Worm (Caenorhabditis elegans) whole organism, late embryonic: ENCODE data around the gene C25H3.3.

Experiments used
- C08G9.2 ChIP-seq: sonication (generic microtip); optimal IDR thresholded peaks from 2 replicates; lab custom pipeline; 2016; ENCODE audit warnings: mild to moderate bottlenecking, missing genetic modification characterization, moderate library complexity, missing compliant biosample characterization
- C38D4.7 ChIP-seq: fragments of 200-800 bp; sonication (Bioruptor generic); optimal IDR thresholded peaks from 2 replicates; lab custom pipeline; 2018; ENCODE audit warnings: mild to moderate bottlenecking, missing genetic modification characterization, moderate library complexity, missing compliant biosample characterization
- F13H6.1 ChIP-seq: sonication (generic microtip); optimal IDR thresholded peaks from 2 replicates; lab custom pipeline; 2016; ENCODE audit warnings: missing genetic modification characterization, missing compliant biosample characterization
- K02D7.2 ChIP-seq: sonication (generic microtip); optimal IDR thresholded peaks from 2 replicates; lab custom pipeline; 2017; ENCODE audit warnings: mild to moderate bottlenecking, missing genetic modification characterization, missing compliant biosample characterization
- T23F11.4 ChIP-seq: fragments of 200-800 bp; sonication (Bioruptor generic); optimal IDR thresholded peaks from 2 replicates; lab custom pipeline; 2018; ENCODE audit warnings: mild to moderate bottlenecking, missing genetic modification characterization, missing compliant biosample characterization
- Y22D7AL.16 ChIP-seq: sonication (generic microtip); optimal IDR thresholded peaks from 2 replicates; lab custom pipeline; 2016; ENCODE audit warnings: missing genetic modification characterization, missing compliant biosample characterization
- ahr-1 ChIP-seq: sonication (generic microtip); optimal IDR thresholded peaks from 2 replicates; lab custom pipeline; 2016; ENCODE audit warnings: missing genetic modification characterization, missing compliant biosample characterization
- ama-1 ChIP-seq: fragments of 150-350 bp; optimal IDR thresholded peaks from 2 replicates; lab custom pipeline; 2014
- ceh-14 ChIP-seq: sonication (generic microtip); optimal IDR thresholded peaks from 2 replicates; lab custom pipeline; 2016; ENCODE audit warnings: missing genotype, missing genetic modification characterization, missing compliant biosample characterization
- ceh-24 ChIP-seq: sonication (generic microtip); optimal IDR thresholded peaks from 2 replicates; lab custom pipeline; 2016; ENCODE audit warnings: mild to moderate bottlenecking, missing genetic modification characterization, missing compliant biosample characterization
- ceh-30 ChIP-seq: fragments of 150-350 bp; optimal IDR thresholded peaks from 2 replicates; lab custom pipeline; 2014; ENCODE audit warnings: missing biosample characterization, missing genetic modification characterization
- ceh-31 ChIP-seq: sonication (generic microtip); optimal IDR thresholded peaks from 2 replicates; lab custom pipeline; 2016; ENCODE audit warnings: missing genetic modification characterization, missing compliant biosample characterization
- ceh-34 ChIP-seq: sonication (generic microtip); optimal IDR thresholded peaks from 2 replicates; lab custom pipeline; 2016; ENCODE audit warnings: mild to moderate bottlenecking, missing genetic modification characterization, missing compliant biosample characterization
- ceh-45 ChIP-seq: fragments of 200-800 bp; sonication (Bioruptor generic); IDR thresholded peaks from 2 replicates; pipeline ENCODE4 v1.3.6; 2022; ENCODE audit warnings: missing genetic modification reagents, missing genetic modification characterization, missing compliant biosample characterization
- ceh-48 ChIP-seq: sonication (generic microtip); optimal IDR thresholded peaks from 2 replicates; lab custom pipeline; 2016; ENCODE audit warnings: missing genetic modification characterization, inconsistent platforms, missing compliant biosample characterization
- ceh-6 ChIP-seq: fragments of 200-800 bp; sonication (Bioruptor generic); optimal IDR thresholded peaks from 2 replicates; lab custom pipeline; 2018; ENCODE audit warnings: mild to moderate bottlenecking, missing genetic modification characterization, missing compliant biosample characterization
- ceh-9 ChIP-seq: sonication (generic microtip); optimal IDR thresholded peaks from 2 replicates; lab custom pipeline; 2016; ENCODE audit warnings: mild to moderate bottlenecking, missing genetic modification characterization, inconsistent platforms, missing compliant biosample characterization
- dmd-4 ChIP-seq: sonication (generic microtip); optimal IDR thresholded peaks from 2 replicates; lab custom pipeline; 2016; ENCODE audit warnings: borderline replicate concordance, missing genetic modification characterization, missing compliant biosample characterization
- dve-1 ChIP-seq: sonication (generic microtip); optimal IDR thresholded peaks from 2 replicates; lab custom pipeline; 2017; ENCODE audit warnings: antibody characterized with exemption, mild to moderate bottlenecking, missing genetic modification characterization, missing compliant biosample characterization
- ets-4 ChIP-seq: sonication (generic microtip); optimal IDR thresholded peaks from 2 replicates; lab custom pipeline; 2016; ENCODE audit warnings: missing genetic modification characterization, missing compliant biosample characterization
- fkh-6 ChIP-seq: sonication (generic microtip); optimal IDR thresholded peaks from 2 replicates; lab custom pipeline; 2016; ENCODE audit warnings: missing genetic modification characterization, missing compliant biosample characterization
- gmeb-2 ChIP-seq: sonication (generic microtip); optimal IDR thresholded peaks from 2 replicates; lab custom pipeline; 2016; ENCODE audit warnings: missing genetic modification characterization, inconsistent platforms, missing compliant biosample characterization
- hlh-15 ChIP-seq: sonication (generic microtip); optimal IDR thresholded peaks from 2 replicates; lab custom pipeline; 2016; ENCODE audit warnings: missing genetic modification characterization, missing compliant biosample characterization
- hlh-8 ChIP-seq: sonication (generic microtip); optimal IDR thresholded peaks from 2 replicates; lab custom pipeline; 2016; ENCODE audit warnings: missing genotype, missing genetic modification characterization, missing compliant biosample characterization
- lim-6 ChIP-seq: sonication (generic microtip); optimal IDR thresholded peaks from 2 replicates; lab custom pipeline; 2016; ENCODE audit warnings: missing genetic modification characterization, missing compliant biosample characterization
- lin-11 ChIP-seq: fragments of 200-800 bp; sonication (Bioruptor generic); optimal IDR thresholded peaks from 2 replicates; lab custom pipeline; 2018; ENCODE audit warnings: mild to moderate bottlenecking, missing genetic modification characterization, missing compliant biosample characterization
- madf-2 ChIP-seq: sonication (generic microtip); optimal IDR thresholded peaks from 2 replicates; lab custom pipeline; 2017; ENCODE audit warnings: missing genetic modification characterization, missing compliant biosample characterization
- nfya-1 ChIP-seq: sonication (generic microtip); optimal IDR thresholded peaks from 2 replicates; lab custom pipeline; 2017; ENCODE audit warnings: missing genetic modification characterization, mild to moderate bottlenecking, missing compliant biosample characterization, antibody characterized with exemption, moderate library complexity
- npax-4 ChIP-seq: sonication (generic microtip); optimal IDR thresholded peaks from 2 replicates; lab custom pipeline; 2016; ENCODE audit warnings: missing genetic modification characterization, missing compliant biosample characterization
- pag-3 ChIP-seq: sonication (generic microtip); optimal IDR thresholded peaks from 2 replicates; lab custom pipeline; 2016; ENCODE audit warnings: missing compliant biosample characterization, missing genetic modification characterization, borderline replicate concordance
- pat-9 ChIP-seq: fragments of 200-800 bp; sonication (Bioruptor generic); optimal IDR thresholded peaks from 2 replicates; lab custom pipeline; 2018; ENCODE audit warnings: mild to moderate bottlenecking, missing genetic modification characterization, moderate library complexity, missing compliant biosample characterization
- pha-2 ChIP-seq: sonication (generic microtip); optimal IDR thresholded peaks from 2 replicates; lab custom pipeline; 2017; ENCODE audit warnings: mild to moderate bottlenecking, missing genetic modification characterization, missing compliant biosample characterization
- pha-4 ChIP-seq: fragments of 150-350 bp; optimal IDR thresholded peaks from 2 replicates; lab custom pipeline; 2018; ENCODE audit warnings: missing biosample characterization, missing genetic modification reagents, missing genetic modification characterization
- pqm-1 ChIP-seq: sonication (generic microtip); optimal IDR thresholded peaks from 2 replicates; lab custom pipeline; 2016; ENCODE audit warnings: missing genetic modification characterization, missing compliant biosample characterization
- pros-1 ChIP-seq: fragments of 150-350 bp; optimal IDR thresholded peaks from 2 replicates; lab custom pipeline; 2014; ENCODE audit warnings: missing biosample characterization, missing genetic modification reagents, missing genetic modification characterization
- rnt-1 ChIP-seq: sonication (generic microtip); optimal IDR thresholded peaks from 2 replicates; lab custom pipeline; 2016; ENCODE audit warnings: missing genetic modification characterization, missing compliant biosample characterization
- sox-4 ChIP-seq: sonication (generic microtip); optimal IDR thresholded peaks from 2 replicates; lab custom pipeline; 2017; ENCODE audit warnings: mild to moderate bottlenecking, missing genetic modification characterization, inconsistent platforms, missing compliant biosample characterization
- syd-9 ChIP-seq: sonication (generic microtip); optimal IDR thresholded peaks from 2 replicates; lab custom pipeline; 2016; ENCODE audit warnings: mild to moderate bottlenecking, missing genetic modification characterization, moderate library complexity, missing compliant biosample characterization
- tbx-2 ChIP-seq: sonication (generic microtip); optimal IDR thresholded peaks from 2 replicates; lab custom pipeline; 2016; ENCODE audit warnings: missing genetic modification characterization, missing compliant biosample characterization
- ttx-3 ChIP-seq: sonication (generic microtip); optimal IDR thresholded peaks from 2 replicates; lab custom pipeline; 2016; ENCODE audit warnings: missing genetic modification reagents, missing genetic modification characterization, missing compliant biosample characterization
- unc-3 ChIP-seq, 2 experiments: fragments of 200-800 bp in 1 of 2; sonication (Bioruptor generic) in 1 of 2; sonication (generic microtip) in 1 of 2; conservative IDR thresholded peaks in 1 of 2; optimal IDR thresholded peaks in 1 of 2; 2 replicates each; pipeline versions ENCODE4 v1.3.6 to Lab custom; 2016 to 2022; ENCODE audit warnings: missing compliant biosample characterization in 2 of 2, missing genetic modification characterization in 2 of 2, missing genetic modification reagents in 1 of 2
- unc-42 ChIP-seq: sonication (generic microtip); optimal IDR thresholded peaks from 2 replicates; lab custom pipeline; 2016; ENCODE audit warnings: missing genotype, missing genetic modification characterization, missing compliant biosample characterization
- unc-55 ChIP-seq: sonication (generic microtip); optimal IDR thresholded peaks from 2 replicates; lab custom pipeline; 2017; ENCODE audit warnings: missing biosample characterization, missing genetic modification reagents, missing genetic modification characterization
- unc-86 ChIP-seq: sonication (generic microtip); optimal IDR thresholded peaks from 2 replicates; lab custom pipeline; 2016; ENCODE audit warnings: missing genetic modification characterization, missing compliant biosample characterization
- zip-5 ChIP-seq: sonication (generic microtip); optimal IDR thresholded peaks from 2 replicates; lab custom pipeline; 2016; ENCODE audit warnings: missing genetic modification characterization, missing compliant biosample characterization

C25H3.3 gene

DNA sequence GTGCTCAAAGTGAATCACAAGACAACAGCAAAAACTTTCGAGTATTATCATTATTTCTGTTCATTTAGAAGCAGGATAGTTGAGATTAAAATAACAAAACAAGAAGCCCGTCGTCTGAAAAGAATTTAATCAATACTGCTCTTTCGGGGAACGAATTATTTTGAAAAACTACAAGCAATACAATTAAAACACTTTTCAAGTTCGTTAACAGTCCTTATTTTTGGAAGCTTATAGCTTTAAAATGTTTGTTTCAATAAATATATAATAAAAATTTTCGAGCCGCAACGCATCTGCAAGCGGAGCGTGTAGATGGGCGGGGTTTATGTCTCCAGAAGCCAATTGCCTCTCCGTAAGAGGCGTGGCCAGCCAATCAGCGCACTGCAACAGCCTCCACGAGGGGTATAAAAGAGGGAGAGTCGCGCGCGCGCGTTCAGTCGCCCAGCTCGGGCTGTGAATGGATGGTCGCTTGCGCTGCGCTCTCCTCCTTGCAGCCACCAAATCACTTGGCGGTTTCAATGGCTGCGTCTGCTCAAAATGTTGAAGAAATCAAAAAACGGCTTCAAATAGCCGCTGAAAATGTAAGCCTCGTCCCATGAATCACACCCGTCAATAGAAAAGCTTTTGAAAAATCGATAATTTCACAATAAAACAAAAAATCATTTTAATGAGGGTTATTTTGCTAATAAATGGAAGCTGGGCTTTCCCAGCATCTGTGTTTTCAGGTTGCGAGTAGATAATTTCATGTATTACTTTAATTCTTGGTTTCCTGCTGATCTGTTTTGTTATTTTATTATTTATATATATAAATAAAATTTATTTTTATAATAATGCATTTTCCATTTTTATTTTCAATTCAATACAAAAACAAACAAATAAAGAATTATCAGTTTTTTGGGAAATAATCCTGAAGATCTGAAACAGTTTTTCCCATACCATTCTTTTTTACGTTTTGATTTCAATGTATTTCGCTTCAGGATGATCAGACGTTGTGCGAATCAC, 33.0 kb upstream of the C25H3.3 start, which contains the start of the genes ift-43 and mdt-26 (continued):
- TF ChIP-seq ceh-30 (tag; lab: Kevin White, UChicago) (no peak), ceh-45 (GFP tag; lab: Robert Waterston, UW) (peak; percentile 58; the same call in 1 of the 2 replicates), ets-4 (peak; percentile 23), pha-2 (tag; lab: Kevin White, UChicago) (peak; percentile 29), ahr-1 (tag; lab: Kevin White, UChicago) (no peak), unc-3 (GFP tag; conservative IDR thresholded peaks at IDR 0.05; lab: Robert Waterston, UW) (0 out of 2 replicates have a peak, but pooled peaks have one; percentile 28), unc-3 (tag; optimal IDR thresholded peaks at IDR 0.05; lab: Kevin White, UChicago) (no peak), fkh-6 (peak; percentile 56), pat-9 (tag; lab: Kevin White, UChicago) (peak; percentile 14), ttx-3 (tag; lab: Kevin White, UChicago) (peak; percentile 16), ceh-24 (tag; lab: Kevin White, UChicago) (no peak), nfya-1 (peak; percentile 100), ceh-14 (peak; percentile 11), unc-55 (GFP tag; lab: Kevin White, UChicago) (peak; percentile 70), madf-2 (peak; percentile 55), ceh-31 (peak; percentile 78), hlh-15 (tag; lab: Kevin White, UChicago) (no peak), pha-4 (tag; lab: Kevin White, UChicago) (no peak), pag-3 (tag; lab: Kevin White, UChicago) (no peak), ama-1 (lab: Kevin White, UChicago) (peak; percentile 98), unc-42 (tag; lab: Kevin White, UChicago) (peak; percentile 58), rnt-1 (tag; lab: Kevin White, UChicago) (peak; percentile 57), syd-9 (peak; percentile 18), tbx-2 (tag; lab: Kevin White, UChicago) (peak; percentile 73), Y22D7AL.16 (tag; lab: Kevin White, UChicago) (no peak), lim-6 (tag; lab: Kevin White, UChicago) (no peak)

DNA sequence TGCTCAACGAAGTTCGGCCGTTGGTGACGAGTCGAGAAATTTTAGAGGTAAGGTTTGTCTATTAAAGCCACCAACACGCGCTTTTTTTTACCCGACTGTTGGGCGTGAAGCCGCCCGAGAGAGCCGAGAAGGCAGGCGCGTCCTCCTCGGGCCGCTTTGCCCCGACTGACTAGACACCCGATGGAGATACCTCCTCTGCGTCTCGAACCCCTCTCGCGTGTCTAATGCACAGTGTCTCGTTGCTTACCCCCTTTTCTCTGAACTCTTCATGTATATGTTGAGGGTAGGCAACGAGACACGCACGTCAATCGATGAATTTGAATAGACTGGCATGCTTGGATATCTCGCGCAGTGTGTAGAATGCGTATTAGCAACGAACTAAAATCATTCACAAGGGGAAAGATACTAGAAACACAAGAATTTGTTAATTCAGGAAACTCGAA, 32.2 kb upstream of the C25H3.3 start:
- TF ChIP-seq K02D7.2, result peak; percentile 75
- peak; percentile 44 for TF ChIP-seq ceh-30 (tag; lab: Kevin White, UChicago)
- TF ChIP-seq lim-6 (tag; lab: Kevin White, UChicago), result peak; percentile 78
- peak; percentile 81 for TF ChIP-seq F13H6.1
- TF ChIP-seq pat-9 (tag; lab: Kevin White, UChicago), result peak; percentile 85
- no peak for TF ChIP-seq ttx-3 (tag; lab: Kevin White, UChicago)
- TF ChIP-seq pag-3 (tag; lab: Kevin White, UChicago), result no peak
- peak; percentile 87 for TF ChIP-seq ceh-45 (GFP tag; lab: Robert Waterston, UW)
- no peak for TF ChIP-seq pha-4 (tag; lab: Kevin White, UChicago)
- TF ChIP-seq ceh-6, result peak; percentile 56
- peak; percentile 78 for TF ChIP-seq rnt-1 (tag; lab: Kevin White, UChicago)
- peak; percentile 44 for TF ChIP-seq syd-9
- peak; percentile 72 for TF ChIP-seq unc-86
- peak; percentile 87 for TF ChIP-seq T23F11.4 (GFP tag; lab: Kevin White, UChicago)
- TF ChIP-seq ama-1 (lab: Kevin White, UChicago), result peak; percentile 98
- TF ChIP-seq nfya-1, result peak; percentile 97
- peak; percentile 70 for TF ChIP-seq gmeb-2 (tag; lab: Kevin White, UChicago)
- no peak for TF ChIP-seq pqm-1
- TF ChIP-seq C08G9.2 (tag; lab: Kevin White, UChicago), result peak; percentile 76
- TF ChIP-seq npax-4 (tag; lab: Kevin White, UChicago), result no peak
- no peak for TF ChIP-seq fkh-6
- TF ChIP-seq ceh-9, result no peak
- peak; percentile 90 for TF ChIP-seq dve-1 (tag; lab: Kevin White, UChicago)
- peak; percentile 64 for TF ChIP-seq hlh-8 (tag; lab: Kevin White, UChicago)
- peak; percentile 90 for TF ChIP-seq ceh-34 (tag; lab: Kevin White, UChicago)
- no peak for TF ChIP-seq zip-5
- peak; percentile 83 for TF ChIP-seq sox-4 (tag; lab: Kevin White, UChicago)
- TF ChIP-seq pros-1, result peak; percentile 92
- TF ChIP-seq lin-11 (tag; lab: Kevin White, UChicago), result peak; percentile 67
- TF ChIP-seq ets-4, result peak; percentile 43
- TF ChIP-seq C38D4.7 (GFP tag; lab: Kevin White, UChicago), result peak; percentile 73
- TF ChIP-seq dmd-4 (tag; lab: Kevin White, UChicago), result peak; percentile 61
- peak; percentile 75 for TF ChIP-seq madf-2
- no peak for TF ChIP-seq pha-2 (tag; lab: Kevin White, UChicago)
- TF ChIP-seq ahr-1 (tag; lab: Kevin White, UChicago), result peak; percentile 55
- TF ChIP-seq hlh-15 (tag; lab: Kevin White, UChicago), result no peak
- peak; percentile 74 for TF ChIP-seq ceh-48 (tag; lab: Kevin White, UChicago)
